Worm (Caenorhabditis elegans) whole organism, late embryonic: ENCODE data around the gene algn-7.
A peak's percentile ranks its signal among the peaks of the same experiment; 100 is the strongest.
"Not testable (repeated sequence)": the region's sequence is repeated elsewhere in the genome, so short reads cannot be mapped to it uniquely, and the experiment has no call there.

Experiments used
- T23F11.4 ChIP-seq: fragments of 200-800 bp; sonication (Bioruptor generic); optimal IDR thresholded peaks from 2 replicates; lab custom pipeline; 2018; ENCODE audit warnings: mild to moderate bottlenecking, missing genetic modification characterization, missing compliant biosample characterization
- Y22D7AL.16 ChIP-seq: sonication (generic microtip); optimal IDR thresholded peaks from 2 replicates; lab custom pipeline; 2016; ENCODE audit warnings: missing genetic modification characterization, missing compliant biosample characterization
- ahr-1 ChIP-seq: sonication (generic microtip); optimal IDR thresholded peaks from 2 replicates; lab custom pipeline; 2016; ENCODE audit warnings: missing genetic modification characterization, missing compliant biosample characterization
- ceh-14 ChIP-seq: sonication (generic microtip); optimal IDR thresholded peaks from 2 replicates; lab custom pipeline; 2016; ENCODE audit warnings: missing genotype, missing genetic modification characterization, missing compliant biosample characterization
- ceh-18 ChIP-seq: sonication (generic microtip); optimal IDR thresholded peaks from 2 replicates; lab custom pipeline; 2016; ENCODE audit warnings: missing genetic modification characterization, missing compliant biosample characterization
- ceh-19 ChIP-seq: fragments of 200-800 bp; sonication (Bioruptor generic); optimal IDR thresholded peaks from 2 replicates; lab custom pipeline; 2018; ENCODE audit warnings: mild to moderate bottlenecking, missing genetic modification characterization, missing compliant biosample characterization
- ceh-31 ChIP-seq: sonication (generic microtip); optimal IDR thresholded peaks from 2 replicates; lab custom pipeline; 2016; ENCODE audit warnings: missing genetic modification characterization, missing compliant biosample characterization
- ceh-6 ChIP-seq: fragments of 200-800 bp; sonication (Bioruptor generic); optimal IDR thresholded peaks from 2 replicates; lab custom pipeline; 2018; ENCODE audit warnings: mild to moderate bottlenecking, missing genetic modification characterization, missing compliant biosample characterization
- dmd-4 ChIP-seq: sonication (generic microtip); optimal IDR thresholded peaks from 2 replicates; lab custom pipeline; 2016; ENCODE audit warnings: borderline replicate concordance, missing genetic modification characterization, missing compliant biosample characterization
- dve-1 ChIP-seq: sonication (generic microtip); optimal IDR thresholded peaks from 2 replicates; lab custom pipeline; 2017; ENCODE audit warnings: antibody characterized with exemption, mild to moderate bottlenecking, missing genetic modification characterization, missing compliant biosample characterization
- elt-2 ChIP-seq: sonication (generic microtip); optimal IDR thresholded peaks from 2 replicates; lab custom pipeline; 2016; ENCODE audit warnings: missing genetic modification reagents, missing genetic modification characterization, missing compliant biosample characterization
- ets-4 ChIP-seq: sonication (generic microtip); optimal IDR thresholded peaks from 2 replicates; lab custom pipeline; 2016; ENCODE audit warnings: missing genetic modification characterization, missing compliant biosample characterization
- fax-1 ChIP-seq: sonication (generic microtip); optimal IDR thresholded peaks from 2 replicates; lab custom pipeline; 2016; ENCODE audit warnings: missing genotype, missing genetic modification characterization, missing compliant biosample characterization
- fkh-10 ChIP-seq: fragments of 150-350 bp; optimal IDR thresholded peaks from 2 replicates; lab custom pipeline; 2014; ENCODE audit warnings: missing biosample characterization, missing genetic modification reagents, missing genetic modification characterization
- fkh-6 ChIP-seq: sonication (generic microtip); optimal IDR thresholded peaks from 2 replicates; lab custom pipeline; 2016; ENCODE audit warnings: missing genetic modification characterization, missing compliant biosample characterization
- gmeb-2 ChIP-seq: sonication (generic microtip); optimal IDR thresholded peaks from 2 replicates; lab custom pipeline; 2016; ENCODE audit warnings: missing genetic modification characterization, inconsistent platforms, missing compliant biosample characterization
- hlh-15 ChIP-seq: sonication (generic microtip); optimal IDR thresholded peaks from 2 replicates; lab custom pipeline; 2016; ENCODE audit warnings: missing genetic modification characterization, missing compliant biosample characterization
- hlh-6 ChIP-seq: sonication (generic microtip); optimal IDR thresholded peaks from 2 replicates; lab custom pipeline; 2016; ENCODE audit warnings: missing genotype, missing genetic modification characterization, missing compliant biosample characterization
- hlh-8 ChIP-seq: sonication (generic microtip); optimal IDR thresholded peaks from 2 replicates; lab custom pipeline; 2016; ENCODE audit warnings: missing genotype, missing genetic modification characterization, missing compliant biosample characterization
- lim-6 ChIP-seq: sonication (generic microtip); optimal IDR thresholded peaks from 2 replicates; lab custom pipeline; 2016; ENCODE audit warnings: missing genetic modification characterization, missing compliant biosample characterization
- mec-3 ChIP-seq: sonication (generic microtip); optimal IDR thresholded peaks from 2 replicates; lab custom pipeline; 2016; ENCODE audit warnings: borderline replicate concordance, missing genetic modification characterization, missing compliant biosample characterization
- nhr-232 ChIP-seq: sonication (generic microtip); optimal IDR thresholded peaks from 2 replicates; lab custom pipeline; 2016; ENCODE audit warnings: missing genetic modification characterization, missing compliant biosample characterization
- odd-2 ChIP-seq: sonication (generic microtip); optimal IDR thresholded peaks from 2 replicates; lab custom pipeline; 2017; ENCODE audit warnings: antibody characterized with exemption, mild to moderate bottlenecking, missing genetic modification characterization, missing compliant biosample characterization
- pag-3 ChIP-seq: sonication (generic microtip); optimal IDR thresholded peaks from 2 replicates; lab custom pipeline; 2016; ENCODE audit warnings: missing compliant biosample characterization, missing genetic modification characterization, borderline replicate concordance
- pat-9 ChIP-seq: fragments of 200-800 bp; sonication (Bioruptor generic); optimal IDR thresholded peaks from 2 replicates; lab custom pipeline; 2018; ENCODE audit warnings: mild to moderate bottlenecking, missing genetic modification characterization, moderate library complexity, missing compliant biosample characterization
- pha-4 ChIP-seq: fragments of 150-350 bp; optimal IDR thresholded peaks from 2 replicates; lab custom pipeline; 2018; ENCODE audit warnings: missing biosample characterization, missing genetic modification reagents, missing genetic modification characterization
- pqm-1 ChIP-seq: sonication (generic microtip); optimal IDR thresholded peaks from 2 replicates; lab custom pipeline; 2016; ENCODE audit warnings: missing genetic modification characterization, missing compliant biosample characterization
- rnt-1 ChIP-seq: sonication (generic microtip); optimal IDR thresholded peaks from 2 replicates; lab custom pipeline; 2016; ENCODE audit warnings: missing genetic modification characterization, missing compliant biosample characterization
- sox-2 ChIP-seq: fragments of 200-800 bp; sonication (Bioruptor generic); IDR thresholded peaks from 2 replicates; pipeline ENCODE4 v1.3.6; 2022; ENCODE audit warnings: missing genetic modification reagents, missing genetic modification characterization, missing compliant biosample characterization
- sox-4 ChIP-seq: sonication (generic microtip); optimal IDR thresholded peaks from 2 replicates; lab custom pipeline; 2017; ENCODE audit warnings: mild to moderate bottlenecking, missing genetic modification characterization, inconsistent platforms, missing compliant biosample characterization
- tbx-7 ChIP-seq: sonication (generic microtip); optimal IDR thresholded peaks from 2 replicates; lab custom pipeline; 2016; ENCODE audit warnings: missing genotype, missing genetic modification characterization, missing compliant biosample characterization
- ttx-3 ChIP-seq: sonication (generic microtip); optimal IDR thresholded peaks from 2 replicates; lab custom pipeline; 2016; ENCODE audit warnings: missing genetic modification reagents, missing genetic modification characterization, missing compliant biosample characterization
- unc-3 ChIP-seq, 2 experiments: fragments of 200-800 bp in 1 of 2; sonication (Bioruptor generic) in 1 of 2; sonication (generic microtip) in 1 of 2; conservative IDR thresholded peaks in 1 of 2; optimal IDR thresholded peaks in 1 of 2; 2 replicates each; pipeline versions ENCODE4 v1.3.6 to Lab custom; 2016 to 2022; ENCODE audit warnings: missing compliant biosample characterization in 2 of 2, missing genetic modification characterization in 2 of 2, missing genetic modification reagents in 1 of 2
- ztf-16 ChIP-seq: sonication (generic microtip); optimal IDR thresholded peaks from 2 replicates; lab custom pipeline; 2017; ENCODE audit warnings: missing genetic modification characterization, missing compliant biosample characterization

The algn-7 gene

ce11 chrV:19961971-19962370 lies 27.8 kb upstream of the algn-7 start (continued):
- TF ChIP-seq fkh-6 = no peak
- no peak for TF ChIP-seq fkh-10 (GFP tag; lab: Kevin White, UChicago)
- peak; percentile 10 for TF ChIP-seq hlh-8 (tag; lab: Kevin White, UChicago)
- no peak for TF ChIP-seq sox-4
- no peak for TF ChIP-seq ztf-16

- TF ChIP-seq dmd-4 (tag; lab: Kevin White, UChicago) = no peak
- TF ChIP-seq pqm-1 (tag; lab: Kevin White, UChicago) = no peak
Measured at ce11 chrV:19958744-19959143, 24.6 kb upstream of the algn-7 start, which contains the start of gene srh-172. TSS of gene srh-172 (plus strand) at chrV:19959044.

ce11 chrV:19955171-19955570 lies 21.0 kb upstream of the algn-7 start, which contains the start of gene abhd-3.1:
TSS of gene abhd-3.1 (plus strand) at chrV:19955488.
- TF ChIP-seq pat-9 (tag; lab: Kevin White, UChicago) (no peak), ceh-19 (no peak), dve-1 (tag; lab: Kevin White, UChicago) (no peak), ceh-14 (no peak), fax-1 (tag; lab: Kevin White, UChicago) (no peak), pha-4 (tag; lab: Kevin White, UChicago) (no peak), Y22D7AL.16 (tag; lab: Kevin White, UChicago) (no peak), mec-3 (tag; lab: Kevin White, UChicago) (no peak), ahr-1 (tag; lab: Kevin White, UChicago) (no peak), ets-4 (tag; lab: Kevin White, UChicago) (no peak), gmeb-2 (no peak), ceh-18 (no peak), rnt-1 (tag; lab: Kevin White, UChicago) (no peak), T23F11.4 (GFP tag; lab: Kevin White, UChicago) (no peak), ttx-3 (tag; lab: Kevin White, UChicago) (no peak)

- TF ChIP-seq ets-4 (tag; lab: Kevin White, UChicago) = no peak
Measured at ce11 chrV:19954491-19954890, 20.4 kb upstream of the algn-7 start.

ce11 chrV:19949721-19950120 lies 15.6 kb upstream of the algn-7 start, which contains the start of gene Y60A3A.8:
TSS of gene Y60A3A.8 (plus strand) at chrV:19949978.
- not testable (repeated sequence) for TF ChIP-seq ceh-14; ceh-31 (tag; lab: Kevin White, UChicago); fkh-10 (GFP tag; lab: Kevin White, UChicago)
- TF ChIP-seq, all 69 proteins: peak for 0; not testable (repeated sequence) for 69

- TF ChIP-seq hlh-15, ttx-3, elt-2 (tag; lab: Kevin White, UChicago): not testable (repeated sequence)
Measured at ce11 chrV:19948993-19949392, 14.9 kb upstream of the algn-7 start, which contains the start of gene tmed-4. TSS of gene tmed-4 (minus strand) at chrV:19949093.

- TF ChIP-seq hlh-6 (tag; lab: Kevin White, UChicago) (no peak), nhr-232 (no peak), ahr-1 (tag; lab: Kevin White, UChicago) (no peak), lim-6 (no peak), pqm-1 (tag; lab: Kevin White, UChicago) (no peak), tbx-7 (no peak), pag-3 (no peak), unc-3 (GFP tag; conservative IDR thresholded peaks at IDR 0.05; lab: Robert Waterston, UW) (no peak), unc-3 (tag; optimal IDR thresholded peaks at IDR 0.05; lab: Kevin White, UChicago) (no peak), hlh-8 (tag; lab: Kevin White, UChicago) (no peak), sox-2 (GFP tag; lab: Robert Waterston, UW) (no peak), ets-4 (tag; lab: Kevin White, UChicago) (no peak), odd-2 (tag; lab: Kevin White, UChicago) (no peak), ceh-14 (no peak), ceh-6 (no peak)
Measured at ce11 chrV:19946529-19946928, 12.4 kb upstream of the algn-7 start, which contains the start of gene dhs-24. TSS of gene dhs-24 (minus strand) at chrV:19946629.
